Worm (Caenorhabditis elegans) whole organism, L2 larva: ENCODE results near the gene tag-294.

Experiments
- C34F6.9 ChIP-seq: fragments of 150-350 bp; optimal IDR thresholded peaks from 2 replicates; lab custom pipeline; 2014; ENCODE audit warnings: missing biosample characterization, missing genetic modification characterization
- F13H6.1 ChIP-seq: sonication (generic microtip); optimal IDR thresholded peaks from 2 replicates; lab custom pipeline; 2016; ENCODE audit warnings: missing genetic modification characterization, missing compliant biosample characterization
- R02D3.7 ChIP-seq: fragments of 150-350 bp; optimal IDR thresholded peaks from 2 replicates; lab custom pipeline; 2014; ENCODE audit warnings: missing biosample characterization, missing genetic modification characterization
- Y55F3AM.14 ChIP-seq: fragments of 200-800 bp; sonication (Bioruptor generic); optimal IDR thresholded peaks from 2 replicates; lab custom pipeline; 2018; ENCODE audit warnings: mild to moderate bottlenecking, missing genetic modification characterization, missing compliant biosample characterization
- ZK546.5 ChIP-seq: sonication (generic microtip); optimal IDR thresholded peaks from 2 replicates; lab custom pipeline; 2017; ENCODE audit warnings: missing biosample characterization, missing genetic modification characterization
- alr-1 ChIP-seq: fragments of 150-350 bp; optimal IDR thresholded peaks from 2 replicates; lab custom pipeline; 2014; ENCODE audit warnings: missing biosample characterization, missing genetic modification characterization
- aly-2 ChIP-seq: fragments of 150-350 bp; optimal IDR thresholded peaks from 2 replicates; lab custom pipeline; 2014; ENCODE audit warnings: missing biosample characterization, missing genetic modification characterization
- ama-1 ChIP-seq: fragments of 150-350 bp; optimal IDR thresholded peaks from 2 replicates; lab custom pipeline; 2018; ENCODE audit warnings: inconsistent platforms
- blmp-1 ChIP-seq: sonication (generic microtip); optimal IDR thresholded peaks from 2 replicates; lab custom pipeline; 2017; ENCODE audit warnings: missing genetic modification characterization, mild to moderate bottlenecking, missing compliant biosample characterization, antibody characterized with exemption, moderate library complexity; ENCODE audit not compliant: insufficient read depth
- ceh-16 ChIP-seq: fragments of 150-350 bp; optimal IDR thresholded peaks from 2 replicates; lab custom pipeline; 2014; ENCODE audit warnings: missing biosample characterization, missing genetic modification characterization
- ceh-82 ChIP-seq: fragments of 150-350 bp; optimal IDR thresholded peaks from 2 replicates; lab custom pipeline; 2014; ENCODE audit warnings: missing biosample characterization, missing genetic modification characterization
- crh-2 ChIP-seq: sonication (generic microtip); optimal IDR thresholded peaks from 2 replicates; lab custom pipeline; 2017; ENCODE audit warnings: missing biosample characterization, missing genetic modification characterization
- dmd-4 ChIP-seq: sonication (generic microtip); optimal IDR thresholded peaks from 2 replicates; lab custom pipeline; 2017; ENCODE audit warnings: missing biosample characterization, missing genetic modification characterization
- egl-27 ChIP-seq: sonication (generic microtip); optimal IDR thresholded peaks from 3 replicates; lab custom pipeline; 2017; ENCODE audit warnings: missing biosample characterization, missing genetic modification reagents, missing genetic modification characterization
- elt-1 ChIP-seq: fragments of 150-350 bp; optimal IDR thresholded peaks from 2 replicates; lab custom pipeline; 2014; ENCODE audit warnings: missing biosample characterization, missing genetic modification characterization
- elt-3 ChIP-seq: sonication (generic microtip); optimal IDR thresholded peaks from 2 replicates; lab custom pipeline; 2017; ENCODE audit warnings: missing biosample characterization, missing genetic modification characterization
- fos-1 ChIP-seq: fragments of 150-350 bp; optimal IDR thresholded peaks from 2 replicates; lab custom pipeline; 2014; ENCODE audit warnings: missing biosample characterization, missing genetic modification characterization
- gmeb-1 ChIP-seq: fragments of 150-350 bp; optimal IDR thresholded peaks from 2 replicates; lab custom pipeline; 2014; ENCODE audit warnings: missing biosample characterization, missing genetic modification characterization
- lin-11 ChIP-seq: fragments of 150-350 bp; sonication (generic microtip); optimal IDR thresholded peaks from 2 replicates; lab custom pipeline; 2014; ENCODE audit warnings: missing biosample characterization, missing genetic modification characterization, inconsistent platforms, mixed read lengths
- lin-13 ChIP-seq: fragments of 150-350 bp; optimal IDR thresholded peaks from 2 replicates; lab custom pipeline; 2014; ENCODE audit warnings: missing biosample characterization, missing genetic modification reagents, missing genetic modification characterization
- lin-39 ChIP-seq: fragments of 150-350 bp; optimal IDR thresholded peaks from 2 replicates; lab custom pipeline; 2014; ENCODE audit warnings: missing biosample characterization, missing genetic modification reagents, missing genetic modification characterization
- lsy-2 ChIP-seq, 2 experiments: fragments of 150-350 bp in 1 of 2; sonication (generic microtip) in 1 of 2; optimal IDR thresholded peaks; 2 replicates each; lab custom pipeline; 2014 to 2017; ENCODE audit warnings: missing biosample characterization in 2 of 2, missing genetic modification characterization in 2 of 2
- mab-5 ChIP-seq: fragments of 150-350 bp; optimal IDR thresholded peaks from 2 replicates; lab custom pipeline; 2014; ENCODE audit warnings: missing biosample characterization, missing genetic modification characterization
- mbf-1 ChIP-seq: sonication (generic microtip); optimal IDR thresholded peaks from 2 replicates; lab custom pipeline; 2017; ENCODE audit warnings: missing biosample characterization, missing genetic modification characterization
- mdl-1 ChIP-seq, 2 experiments: fragments of 150-350 bp in 1 of 2; sonication (generic microtip) in 1 of 2; optimal IDR thresholded peaks; 2 replicates each; lab custom pipeline; 2017; ENCODE audit warnings: missing biosample characterization in 2 of 2, missing genetic modification characterization in 2 of 2
- nhr-10 ChIP-seq: sonication (generic microtip); optimal IDR thresholded peaks from 2 replicates; lab custom pipeline; 2017; ENCODE audit warnings: missing biosample characterization, missing genetic modification characterization
- nhr-11 ChIP-seq: fragments of 150-350 bp; optimal IDR thresholded peaks from 2 replicates; lab custom pipeline; 2014; ENCODE audit warnings: missing biosample characterization, missing genetic modification characterization
- nhr-12 ChIP-seq: fragments of 150-350 bp; optimal IDR thresholded peaks from 2 replicates; lab custom pipeline; 2014; ENCODE audit warnings: missing biosample characterization, missing genetic modification characterization
- nhr-129 ChIP-seq: fragments of 150-350 bp; optimal IDR thresholded peaks from 2 replicates; lab custom pipeline; 2014; ENCODE audit warnings: missing biosample characterization, missing genetic modification characterization
- nhr-21 ChIP-seq: fragments of 150-350 bp; optimal IDR thresholded peaks from 2 replicates; lab custom pipeline; 2014; ENCODE audit warnings: missing biosample characterization, missing genetic modification characterization
- nhr-23 ChIP-seq: fragments of 150-350 bp; optimal IDR thresholded peaks from 2 replicates; lab custom pipeline; 2014; ENCODE audit warnings: missing biosample characterization, missing genetic modification reagents, missing genetic modification characterization
- nhr-237 ChIP-seq: fragments of 150-350 bp; optimal IDR thresholded peaks from 2 replicates; lab custom pipeline; 2014; ENCODE audit warnings: missing biosample characterization, missing genetic modification characterization
- nhr-25 ChIP-seq: fragments of 150-350 bp; sonication (generic microtip); optimal IDR thresholded peaks from 3 replicates; lab custom pipeline; 2014; ENCODE audit warnings: missing biosample characterization, missing genetic modification characterization
- nhr-6 ChIP-seq: fragments of 150-350 bp; optimal IDR thresholded peaks from 2 replicates; lab custom pipeline; 2014; ENCODE audit warnings: missing biosample characterization, missing genetic modification characterization
- nhr-77 ChIP-seq: fragments of 150-350 bp; optimal IDR thresholded peaks from 2 replicates; lab custom pipeline; 2014; ENCODE audit warnings: missing biosample characterization, missing genetic modification characterization
- peb-1 ChIP-seq: fragments of 150-350 bp; optimal IDR thresholded peaks from 2 replicates; lab custom pipeline; 2014; ENCODE audit warnings: missing biosample characterization, missing genetic modification characterization
- sem-4 ChIP-seq: fragments of 150-350 bp; optimal IDR thresholded peaks from 2 replicates; lab custom pipeline; 2014; ENCODE audit warnings: missing biosample characterization, missing genetic modification reagents, missing genetic modification characterization
- skn-1 ChIP-seq: sonication (generic microtip); optimal IDR thresholded peaks from 2 replicates; lab custom pipeline; 2017; ENCODE audit warnings: missing biosample characterization, missing genetic modification characterization
- sma-3 ChIP-seq: sonication (generic microtip); optimal IDR thresholded peaks from 2 replicates; lab custom pipeline; 2016; ENCODE audit warnings: missing genetic modification reagents, missing genetic modification characterization, missing compliant biosample characterization
- sma-9 ChIP-seq, 2 experiments: fragments of 150-350 bp in 1 of 2; sonication (generic microtip) in 1 of 2; optimal IDR thresholded peaks; 2 replicates each; lab custom pipeline; 2014 to 2016; ENCODE audit warnings: missing genetic modification characterization in 2 of 2, mild to moderate bottlenecking in 1 of 2, missing biosample characterization in 1 of 2, missing compliant biosample characterization in 1 of 2, missing genetic modification reagents in 1 of 2, moderate library complexity in 1 of 2
- snpc-4 ChIP-seq: fragments of 150-350 bp; optimal IDR thresholded peaks from 2 replicates; lab custom pipeline; 2014; ENCODE audit warnings: missing biosample characterization, missing genetic modification characterization
- unc-39 ChIP-seq: fragments of 150-350 bp; optimal IDR thresholded peaks from 2 replicates; lab custom pipeline; 2014; ENCODE audit warnings: missing biosample characterization, missing genetic modification characterization
- unc-55 ChIP-seq: fragments of 150-350 bp; sonication (generic microtip); optimal IDR thresholded peaks from 3 replicates; lab custom pipeline; 2014; ENCODE audit warnings: missing biosample characterization, missing genetic modification reagents, missing genetic modification characterization
- unc-62 ChIP-seq: fragments of 150-350 bp; optimal IDR thresholded peaks from 2 replicates; lab custom pipeline; 2014; ENCODE audit warnings: missing biosample characterization, missing genetic modification reagents, missing genetic modification characterization
- zag-1 ChIP-seq: fragments of 150-350 bp; optimal IDR thresholded peaks from 2 replicates; lab custom pipeline; 2014; ENCODE audit warnings: missing biosample characterization, missing genetic modification characterization
- ztf-1 ChIP-seq: fragments of 200-800 bp; sonication (Bioruptor generic); conservative IDR thresholded peaks from 2 replicates; pipeline ENCODE4 v1.3.6; 2022; ENCODE audit warnings: missing genetic modification characterization, missing compliant biosample characterization
- ztf-11 ChIP-seq: sonication (generic microtip); optimal IDR thresholded peaks from 2 replicates; lab custom pipeline; 2017; ENCODE audit warnings: missing biosample characterization, missing genetic modification characterization
- ztf-4 ChIP-seq: fragments of 150-350 bp; optimal IDR thresholded peaks from 2 replicates; lab custom pipeline; 2014; ENCODE audit warnings: missing biosample characterization, missing genetic modification characterization

The tag-294 gene

DNA sequence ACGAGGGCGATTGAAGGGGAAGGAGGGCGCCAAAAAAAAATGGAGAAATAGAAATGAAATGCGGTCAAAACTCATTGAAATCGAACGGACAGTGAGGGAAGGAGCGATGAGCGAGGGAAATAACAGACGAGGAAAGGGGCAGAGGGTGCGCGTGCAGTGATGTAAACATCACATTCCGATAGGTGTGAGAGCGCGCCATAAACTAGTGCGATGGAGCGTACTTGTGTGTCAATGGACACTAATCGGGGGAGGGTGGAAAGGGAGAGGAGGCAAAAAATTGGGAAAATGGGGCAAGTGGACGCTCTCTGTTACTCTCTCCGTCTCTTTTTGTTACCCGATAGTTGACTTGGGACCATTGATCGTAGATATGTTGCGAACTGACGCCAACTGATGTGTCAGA, 712 bp upstream of the tag-294 start:
- TF ChIP-seq peb-1 (no peak), ztf-11 (tag; lab: Kevin White, UChicago) (no peak), nhr-129 (tag; lab: Kevin White, UChicago) (peak; percentile 91), mab-5 (peak; percentile 37), nhr-12 (tag; lab: Kevin White, UChicago) (no peak), egl-27 (tag; lab: Kevin White, UChicago) (no peak), aly-2 (tag; lab: Kevin White, UChicago) (no peak), unc-62 (GFP tag; lab: Kevin White, UChicago) (no peak), dmd-4 (tag; lab: Kevin White, UChicago) (no peak), nhr-10 (tag; lab: Kevin White, UChicago) (no peak), ceh-16 (tag; lab: Kevin White, UChicago) (no peak), lin-11 (tag; lab: Kevin White, UChicago) (peak; percentile 70), ZK546.5 (tag; lab: Kevin White, UChicago) (no peak), sem-4 (tag; lab: Kevin White, UChicago) (no peak), lin-13 (GFP tag; lab: Kevin White, UChicago) (no peak), ztf-1 (GFP tag; lab: Robert Waterston, UW) (no peak), fos-1 (tag; lab: Kevin White, UChicago) (peak; percentile 57), alr-1 (tag; lab: Kevin White, UChicago) (no peak), mbf-1 (tag; lab: Kevin White, UChicago) (no peak), elt-1 (tag; lab: Kevin White, UChicago) (no peak), unc-55 (GFP tag; lab: Kevin White, UChicago) (peak; percentile 14), ztf-4 (tag; lab: Kevin White, UChicago) (no peak), lin-39 (tag; lab: Kevin White, UChicago) (no peak), mdl-1 (tag; optimal IDR thresholded peaks at IDR 0.05; lab: Kevin White, UChicago) (no peak), skn-1 (tag; lab: Kevin White, UChicago) (no peak), blmp-1 (tag; lab: Kevin White, UChicago) (peak; percentile 2), R02D3.7 (tag; lab: Kevin White, UChicago) (no peak), Y55F3AM.14 (no peak), elt-3 (tag; lab: Kevin White, UChicago) (no peak), C34F6.9 (tag; lab: Kevin White, UChicago) (peak; percentile 58), nhr-237 (tag; lab: Kevin White, UChicago) (no peak), sma-9 (GFP tag; optimal IDR thresholded peaks at IDR 0.05; lab: Kevin White, UChicago) (no peak), sma-9 (tag; optimal IDR thresholded peaks at IDR 0.05; lab: Kevin White, UChicago) (no peak), gmeb-1 (tag; lab: Kevin White, UChicago) (no peak), F13H6.1 (tag; lab: Kevin White, UChicago) (peak; percentile 73), nhr-6 (tag; lab: Kevin White, UChicago) (no peak), nhr-21 (no peak), unc-39 (tag; lab: Kevin White, UChicago) (no peak), nhr-23 (tag; lab: Kevin White, UChicago) (no peak), nhr-77 (tag; lab: Kevin White, UChicago) (no peak), crh-2 (tag; lab: Kevin White, UChicago) (peak; percentile 58), snpc-4 (tag; lab: Kevin White, UChicago) (no peak), ceh-82 (no peak), nhr-11 (no peak), sma-3 (no peak), lsy-2 (tag; optimal IDR thresholded peaks at IDR 0.05; lab: Kevin White, UChicago) (peak in 1 of 2 experiments; percentile 60), ama-1 (lab: Kevin White, UChicago) (no peak), nhr-25 (tag; lab: Kevin White, UChicago) (peak; percentile 5), zag-1 (tag; lab: Kevin White, UChicago) (peak; percentile 29)
